Fruit fly (Drosophila melanogaster) whole organism, prepupa: ENCODE data around the gene Sec15.

Experiments used
- Blimp-1 ChIP-seq: fragments of 200-800 bp; sonication (Bioruptor generic); optimal IDR thresholded peaks from 3 replicates; lab custom pipeline; 2017; ENCODE audit warnings: missing biosample characterization, missing genetic modification characterization, mild to moderate bottlenecking, moderate library complexity, missing genetic modification reagents
- CG10631 ChIP-seq: fragments of 200-800 bp; sonication (Bioruptor generic); optimal IDR thresholded peaks from 2 replicates; lab custom pipeline; 2016; ENCODE audit warnings: missing biosample characterization, missing genetic modification characterization
- CG10669 ChIP-seq: fragments of 200-800 bp; sonication (Bioruptor generic); optimal IDR thresholded peaks from 3 replicates; lab custom pipeline; 2018; ENCODE audit warnings: missing biosample characterization, mild to moderate bottlenecking, missing genetic modification characterization, moderate library complexity
- CG11294 ChIP-seq: fragments of 200-800 bp; sonication (Bioruptor generic); IDR thresholded peaks from 2 replicates; pipeline ENCODE4 v1.3.6; 2022; ENCODE audit warnings: missing biosample characterization, missing genetic modification characterization
- CG11762 ChIP-seq: fragments of 200-800 bp; sonication (Bioruptor generic); optimal IDR thresholded peaks from 3 replicates; lab custom pipeline; 2016; ENCODE audit warnings: missing biosample characterization, missing genetic modification characterization; ENCODE audit not compliant: insufficient read depth
- CG11902 ChIP-seq: fragments of 200-800 bp; sonication (Bioruptor generic); optimal IDR thresholded peaks from 3 replicates; lab custom pipeline; 2016; ENCODE audit warnings: missing biosample characterization, missing genetic modification characterization
- CG16779 ChIP-seq: fragments of 200-800 bp; sonication (Bioruptor generic); optimal IDR thresholded peaks from 3 replicates; lab custom pipeline; 2017; ENCODE audit warnings: missing biosample characterization, mild to moderate bottlenecking, missing genetic modification characterization
- CG3032 ChIP-seq: fragments of 200-800 bp; optimal IDR thresholded peaks from 2 replicates; lab custom pipeline; 2019; ENCODE audit warnings: missing biosample characterization, mild to moderate bottlenecking, missing genetic modification characterization, moderate library complexity
- CG31627 ChIP-seq: fragments of 200-800 bp; sonication (Bioruptor generic); optimal IDR thresholded peaks from 3 replicates; lab custom pipeline; 2016; ENCODE audit warnings: missing biosample characterization, missing genetic modification characterization
- CG32006 ChIP-seq: fragments of 200-800 bp; sonication (Bioruptor generic); optimal IDR thresholded peaks from 3 replicates; lab custom pipeline; 2017; ENCODE audit warnings: missing biosample characterization, mild to moderate bottlenecking, missing genetic modification characterization
- CG34406 ChIP-seq: fragments of 200-800 bp; sonication (Bioruptor generic); optimal IDR thresholded peaks from 3 replicates; lab custom pipeline; 2016; ENCODE audit warnings: missing biosample characterization, missing genetic modification characterization
- CG3919 ChIP-seq: fragments of 200-800 bp; sonication (Bioruptor generic); optimal IDR thresholded peaks from 3 replicates; lab custom pipeline; 2016; ENCODE audit warnings: missing biosample characterization, missing genetic modification characterization
- CG4318 ChIP-seq: fragments of 200-800 bp; sonication (Bioruptor generic); optimal IDR thresholded peaks from 3 replicates; lab custom pipeline; 2017; ENCODE audit warnings: missing biosample characterization, mild to moderate bottlenecking, missing genetic modification characterization
- CG6276 ChIP-seq: fragments of 200-800 bp; sonication (Bioruptor generic); optimal IDR thresholded peaks from 2 replicates; lab custom pipeline; 2017; ENCODE audit warnings: missing biosample characterization, mild to moderate bottlenecking, missing genetic modification characterization
- CG6792 ChIP-seq: fragments of 200-800 bp; sonication (Bioruptor generic); optimal IDR thresholded peaks from 3 replicates; lab custom pipeline; 2016; ENCODE audit warnings: missing biosample characterization, missing genetic modification characterization
- CG6854 ChIP-seq: fragments of 200-800 bp; sonication (Bioruptor generic); optimal IDR thresholded peaks from 2 replicates; lab custom pipeline; 2017; ENCODE audit warnings: missing biosample characterization, mild to moderate bottlenecking, missing genetic modification characterization
- CG7368 ChIP-seq: fragments of 200-800 bp; sonication (Bioruptor generic); optimal IDR thresholded peaks from 3 replicates; lab custom pipeline; 2016; ENCODE audit warnings: missing biosample characterization, missing genetic modification characterization
- CG8319 ChIP-seq: fragments of 200-800 bp; sonication (Bioruptor generic); optimal IDR thresholded peaks from 3 replicates; lab custom pipeline; 2016; ENCODE audit warnings: missing biosample characterization, missing genetic modification characterization
- CG8632 ChIP-seq: fragments of 200-800 bp; sonication (Bioruptor generic); optimal IDR thresholded peaks from 3 replicates; lab custom pipeline; 2016; ENCODE audit warnings: missing biosample characterization, missing genetic modification characterization
- CG9139 ChIP-seq: fragments of 200-800 bp; sonication (Bioruptor generic); optimal IDR thresholded peaks from 3 replicates; lab custom pipeline; 2017; ENCODE audit warnings: missing biosample characterization, mild to moderate bottlenecking, missing genetic modification characterization
- Eip75B ChIP-seq: fragments of 200-800 bp; sonication (Bioruptor generic); optimal IDR thresholded peaks from 3 replicates; lab custom pipeline; 2016; ENCODE audit warnings: missing biosample characterization, missing genetic modification characterization
- Eip78C ChIP-seq: fragments of 200-800 bp; sonication (Bioruptor generic); peaks from one replicate; lab custom pipeline; 2016; ENCODE audit warnings: missing biosample characterization, missing genetic modification characterization
- Eip93F ChIP-seq: fragments of 200-800 bp; sonication (Bioruptor generic); optimal IDR thresholded peaks from 2 replicates; lab custom pipeline; 2016; ENCODE audit warnings: missing biosample characterization, mild to moderate bottlenecking, missing genetic modification characterization
- Ets21C ChIP-seq: fragments of 200-800 bp; sonication (Bioruptor generic); optimal IDR thresholded peaks from 3 replicates; lab custom pipeline; 2016; ENCODE audit warnings: missing biosample characterization, missing genetic modification characterization
- Hr39 ChIP-seq: fragments of 200-800 bp; sonication (Bioruptor generic); optimal IDR thresholded peaks from 2 replicates; lab custom pipeline; 2016; ENCODE audit warnings: missing biosample characterization, missing genetic modification characterization
- Hr4 ChIP-seq: fragments of 200-800 bp; sonication (Bioruptor generic); optimal IDR thresholded peaks from 3 replicates; lab custom pipeline; 2016; ENCODE audit warnings: missing biosample characterization, missing genetic modification characterization
- Lpt ChIP-seq: fragments of 200-800 bp; sonication (Bioruptor generic); optimal IDR thresholded peaks from 3 replicates; lab custom pipeline; 2016; ENCODE audit warnings: missing biosample characterization, missing genetic modification characterization
- Met ChIP-seq: fragments of 200-800 bp; sonication (Bioruptor generic); optimal IDR thresholded peaks from 3 replicates; lab custom pipeline; 2016; ENCODE audit warnings: missing biosample characterization, missing genetic modification characterization
- OdsH ChIP-seq: fragments of 200-800 bp; sonication (Bioruptor generic); optimal IDR thresholded peaks from 3 replicates; lab custom pipeline; 2016; ENCODE audit warnings: missing biosample characterization, missing genetic modification characterization
- Sox102F ChIP-seq: fragments of 200-800 bp; sonication (Bioruptor generic); optimal IDR thresholded peaks from 2 replicates; lab custom pipeline; 2016; ENCODE audit warnings: missing biosample characterization, mild to moderate bottlenecking, missing genetic modification characterization
- Sox14 ChIP-seq: fragments of 200-800 bp; sonication (Bioruptor generic); optimal IDR thresholded peaks from 3 replicates; lab custom pipeline; 2016; ENCODE audit warnings: missing biosample characterization, missing genetic modification characterization
- Sox15 ChIP-seq: fragments of 200-800 bp; sonication (Bioruptor generic); optimal IDR thresholded peaks from 3 replicates; lab custom pipeline; 2016; ENCODE audit warnings: missing biosample characterization, missing genetic modification characterization
- achi ChIP-seq: fragments of 200-800 bp; sonication (Bioruptor generic); optimal IDR thresholded peaks from 3 replicates; lab custom pipeline; 2016; ENCODE audit warnings: missing biosample characterization, missing genetic modification characterization
- acj6 ChIP-seq: fragments of 200-800 bp; sonication (Bioruptor generic); optimal IDR thresholded peaks from 3 replicates; lab custom pipeline; 2016; ENCODE audit warnings: missing biosample characterization, missing genetic modification characterization
- cyc ChIP-seq: fragments of 200-800 bp; sonication (Bioruptor generic); optimal IDR thresholded peaks from 3 replicates; lab custom pipeline; 2016; ENCODE audit warnings: missing biosample characterization, missing genetic modification characterization
- dac ChIP-seq: fragments of 200-800 bp; sonication (Bioruptor generic); optimal IDR thresholded peaks from 2 replicates; lab custom pipeline; 2017; ENCODE audit warnings: missing biosample characterization, mild to moderate bottlenecking, missing genetic modification characterization
- dsx ChIP-seq: fragments of 200-800 bp; optimal IDR thresholded peaks from 3 replicates; lab custom pipeline; 2019; ENCODE audit warnings: missing biosample characterization, mild to moderate bottlenecking, missing genetic modification characterization, moderate library complexity; ENCODE audit not compliant: poor library complexity, severe bottlenecking
- eg ChIP-seq: fragments of 200-800 bp; sonication (Bioruptor generic); IDR thresholded peaks from 3 replicates; pipeline ENCODE4 v1.3.6; 2022; ENCODE audit warnings: missing biosample characterization, missing genetic modification characterization
- esn ChIP-seq: fragments of 200-800 bp; sonication (Bioruptor generic); optimal IDR thresholded peaks from 2 replicates; lab custom pipeline; 2016; ENCODE audit warnings: missing biosample characterization, mild to moderate bottlenecking, missing genetic modification characterization, moderate library complexity
- fd59A ChIP-seq: fragments of 200-800 bp; sonication (Bioruptor generic); optimal IDR thresholded peaks from 2 replicates; lab custom pipeline; 2017; ENCODE audit warnings: missing biosample characterization, mild to moderate bottlenecking, missing genetic modification characterization, missing genetic modification reagents
- fd85E ChIP-seq: fragments of 200-800 bp; sonication (Bioruptor generic); optimal IDR thresholded peaks from 3 replicates; lab custom pipeline; 2016; ENCODE audit warnings: missing biosample characterization, missing genetic modification characterization
- fkh ChIP-seq: fragments of 200-800 bp; sonication (Bioruptor generic); optimal IDR thresholded peaks from 3 replicates; lab custom pipeline; 2017; ENCODE audit warnings: missing biosample characterization, mild to moderate bottlenecking, missing genetic modification characterization, moderate library complexity
- lz ChIP-seq: fragments of 200-800 bp; sonication (Bioruptor generic); optimal IDR thresholded peaks from 3 replicates; lab custom pipeline; 2016; ENCODE audit warnings: missing biosample characterization, missing genetic modification characterization
- net ChIP-seq: fragments of 200-800 bp; sonication (Bioruptor generic); optimal IDR thresholded peaks from 3 replicates; lab custom pipeline; 2016; ENCODE audit warnings: missing biosample characterization, missing genetic modification characterization
- spab ChIP-seq: fragments of 200-800 bp; sonication (Bioruptor generic); optimal IDR thresholded peaks from 2 replicates; lab custom pipeline; 2017; ENCODE audit warnings: missing biosample characterization, mild to moderate bottlenecking, missing genetic modification characterization, missing genetic modification reagents
- ss ChIP-seq, 2 experiments: fragments of 200-800 bp; sonication (Bioruptor generic); optimal IDR thresholded peaks; 2 replicates in 1 of 2; 3 replicates in 1 of 2; lab custom pipeline; 2017 to 2018; ENCODE audit warnings: mild to moderate bottlenecking in 2 of 2, missing biosample characterization in 2 of 2, missing genetic modification characterization in 2 of 2, moderate library complexity in 1 of 2
- svp ChIP-seq: fragments of 200-800 bp; sonication (Bioruptor generic); peaks from one replicate; lab custom pipeline; 2016; ENCODE audit warnings: missing biosample characterization, missing genetic modification characterization
- vri ChIP-seq: fragments of 200-800 bp; sonication (Bioruptor generic); optimal IDR thresholded peaks from 3 replicates; lab custom pipeline; 2016; ENCODE audit warnings: missing biosample characterization, mild to moderate bottlenecking, missing genetic modification characterization

Gene Sec15

dm6 chr3R:21111964-21112740 is 4.4 kb upstream of the Sec15 start (continued):
- peak; percentile 51 for TF ChIP-seq acj6
- TF ChIP-seq CG9139, result no peak
- TF ChIP-seq lz (GFP tag; lab: Kevin White, UChicago), result peak; percentile 42
- TF ChIP-seq CG10669, result peak; percentile 12
- no peak for TF ChIP-seq Ets21C
- TF ChIP-seq Eip75B, result peak; percentile 49
- no peak for TF ChIP-seq dsx (GFP tag; lab: Kevin White, UChicago)
- peak; percentile 31 for TF ChIP-seq cyc
- TF ChIP-seq achi (GFP tag; lab: Kevin White, UChicago), result peak; percentile 39
- peak; percentile 6 for TF ChIP-seq Blimp-1 (GFP tag; lab: Kevin White, UChicago)
- TF ChIP-seq Sox15 (GFP tag; lab: Kevin White, UChicago), result peak; percentile 49
- TF ChIP-seq CG11902 (GFP tag; lab: Kevin White, UChicago), result peak; percentile 0
- TF ChIP-seq fd85E, result no peak
- TF ChIP-seq CG11294 (GFP tag; lab: Robert Waterston, UW), result no peak
- peak; percentile 61 for TF ChIP-seq Eip93F
- peak; percentile 42 for TF ChIP-seq CG4318
- TF ChIP-seq CG34406 (GFP tag; lab: Kevin White, UChicago), result peak; percentile 47
- TF ChIP-seq, all 60 proteins: peak for 43

- peak; percentile 48 for TF ChIP-seq CG31627 (GFP tag; lab: Kevin White, UChicago)
- no peak for TF ChIP-seq fd85E
- no peak for TF ChIP-seq CG6276 (GFP tag; lab: Kevin White, UChicago)
- TF ChIP-seq dac (GFP tag; lab: Kevin White, UChicago), result no peak
- no peak for TF ChIP-seq CG10669
- no peak for TF ChIP-seq eg
- no peak for TF ChIP-seq CG7368 (GFP tag; lab: Kevin White, UChicago)
- TF ChIP-seq cyc, result peak; percentile 15
- TF ChIP-seq CG10631 (GFP tag; lab: Kevin White, UChicago), result peak; percentile 53
- TF ChIP-seq Eip93F, result no peak
- TF ChIP-seq lz (GFP tag; lab: Kevin White, UChicago), result peak; percentile 45
- TF ChIP-seq CG6854 (GFP tag; lab: Kevin White, UChicago), result no peak
- no peak for TF ChIP-seq vri (GFP tag; lab: Kevin White, UChicago)
- peak; percentile 15 for TF ChIP-seq achi (GFP tag; lab: Kevin White, UChicago)
- TF ChIP-seq Sox102F (GFP tag; lab: Kevin White, UChicago), result peak; percentile 8
- no peak for TF ChIP-seq CG4318
- peak; percentile 41 for TF ChIP-seq CG3032 (tag; lab: Kevin White, UChicago)
- no peak for TF ChIP-seq net (GFP tag; lab: Kevin White, UChicago)
- peak; percentile 57 for TF ChIP-seq Hr4 (GFP tag; lab: Kevin White, UChicago)
- peak; percentile 52 for TF ChIP-seq svp (GFP tag; lab: Kevin White, UChicago)
- peak; percentile 47 for TF ChIP-seq Hr39
- TF ChIP-seq Eip78C (GFP tag; lab: Kevin White, UChicago), result peak; percentile 49
- peak; percentile 11 for TF ChIP-seq fkh (GFP tag; lab: Kevin White, UChicago)
- TF ChIP-seq acj6, result peak; percentile 48
- no peak for TF ChIP-seq CG34406 (GFP tag; lab: Kevin White, UChicago)
- TF ChIP-seq esn (GFP tag; lab: Kevin White, UChicago), result peak; percentile 64
- no peak for TF ChIP-seq Lpt
- TF ChIP-seq CG32006 (GFP tag; lab: Kevin White, UChicago), result peak; percentile 27
- no peak for TF ChIP-seq CG16779
- no peak for TF ChIP-seq ss (GFP tag; optimal IDR thresholded peaks at IDR 0.05; lab: Kevin White, UChicago)
- no peak for TF ChIP-seq Ets21C
- no peak for TF ChIP-seq fd59A
- peak; percentile 48 for TF ChIP-seq CG3919 (GFP tag; lab: Kevin White, UChicago)
- peak; percentile 39 for TF ChIP-seq Sox14 (GFP tag; lab: Kevin White, UChicago)
- TF ChIP-seq Sox15 (GFP tag; lab: Kevin White, UChicago), result peak; percentile 17
- no peak for TF ChIP-seq spab (GFP tag; lab: Kevin White, UChicago)
- TF ChIP-seq Met (GFP tag; lab: Kevin White, UChicago), result peak; percentile 47
- TF ChIP-seq CG8632, result peak; percentile 11
- TF ChIP-seq CG8319, result no peak
- TF ChIP-seq OdsH, result peak; percentile 52
- TF ChIP-seq CG11762 (GFP tag; lab: Kevin White, UChicago), result peak; percentile 1
- TF ChIP-seq CG6792 (GFP tag; lab: Kevin White, UChicago), result peak; percentile 31
These were observed 3.3 kb upstream of the Sec15 start, which contains the start of gene Rab11 for dm6 chr3R:21111046-21111480. Gene Rab11 (plus strand): TSS chr3R:21111408.
